Fruit fly (Drosophila melanogaster) whole organism, embryonic: ENCODE measurements around the gene bb8.

ENCODE experiments used
- Antp ChIP-seq: fragments of 200-800 bp; sonication (Bioruptor generic); optimal IDR thresholded peaks from 3 replicates; lab custom pipeline; 2016; ENCODE audit warnings: missing biosample characterization, missing genetic modification characterization
- C15 ChIP-seq: fragments of 200-800 bp; sonication (Bioruptor generic); IDR thresholded peaks from 3 replicates; pipeline ENCODE4 v1.3.6; 2022; ENCODE audit warnings: missing biosample characterization, missing genetic modification characterization
- CG11085 ChIP-seq: fragments of 200-800 bp; sonication (Bioruptor generic); IDR thresholded peaks from 2 replicates; pipeline ENCODE4 v1.3.6; 2022; ENCODE audit warnings: missing biosample characterization, missing genetic modification characterization
- CG12104 ChIP-seq: fragments of 200-800 bp; sonication (Bioruptor generic); optimal IDR thresholded peaks from 3 replicates; lab custom pipeline; 2016; ENCODE audit warnings: missing biosample characterization, missing genetic modification characterization
- CG12299 ChIP-seq: fragments of 200-800 bp; sonication (Bioruptor generic); optimal IDR thresholded peaks from 2 replicates; lab custom pipeline; 2018; ENCODE audit warnings: missing biosample characterization, mild to moderate bottlenecking, missing genetic modification characterization
- CG12769 ChIP-seq: fragments of 200-800 bp; sonication (Bioruptor generic); optimal IDR thresholded peaks from 2 replicates; lab custom pipeline; 2019; ENCODE audit warnings: missing biosample characterization, mild to moderate bottlenecking, missing genetic modification characterization, moderate library complexity
- CG14014 ChIP-seq: fragments of 200-800 bp; sonication (Bioruptor generic); IDR thresholded peaks from 2 replicates; pipeline ENCODE4 v1.3.6; 2022; ENCODE audit warnings: missing biosample characterization, missing genetic modification characterization
- CG14710 ChIP-seq: fragments of 200-800 bp; sonication (Bioruptor generic); optimal IDR thresholded peaks from 3 replicates; lab custom pipeline; 2019; ENCODE audit warnings: missing biosample characterization, mild to moderate bottlenecking, missing genetic modification characterization, moderate library complexity
- CG14965 ChIP-seq: fragments of 200-800 bp; sonication (Bioruptor generic); optimal IDR thresholded peaks from 2 replicates; lab custom pipeline; 2016; ENCODE audit warnings: missing biosample characterization, missing genetic modification characterization, borderline replicate concordance
- CG15696 ChIP-seq: fragments of 200-800 bp; sonication (Bioruptor generic); optimal IDR thresholded peaks from 2 replicates; lab custom pipeline; 2019; ENCODE audit warnings: missing biosample characterization, mild to moderate bottlenecking, missing genetic modification characterization, moderate library complexity
- CG3163 ChIP-seq: fragments of 200-800 bp; sonication (Bioruptor generic); optimal IDR thresholded peaks from 3 replicates; lab custom pipeline; 2016; ENCODE audit warnings: missing biosample characterization, missing genetic modification characterization
- CG32772 ChIP-seq: fragments of 200-800 bp; sonication (Bioruptor generic); IDR thresholded peaks from 2 replicates; pipeline ENCODE4 v1.3.6; 2022; ENCODE audit warnings: missing biosample characterization, missing genetic modification characterization
- CG33213 ChIP-seq: fragments of 200-800 bp; sonication (Bioruptor generic); optimal IDR thresholded peaks from 3 replicates; lab custom pipeline; 2016; ENCODE audit warnings: missing biosample characterization, missing genetic modification characterization
- CG42726 ChIP-seq: fragments of 200-800 bp; sonication (Bioruptor generic); IDR thresholded peaks from 2 replicates; pipeline ENCODE4 v1.3.6; 2022; ENCODE audit warnings: missing biosample characterization, missing genetic modification characterization; ENCODE audit not compliant: partially characterized antibody
- CG4328 ChIP-seq: fragments of 200-800 bp; sonication (Bioruptor generic); optimal IDR thresholded peaks from 3 replicates; lab custom pipeline; 2017; ENCODE audit warnings: missing biosample characterization, missing genetic modification reagents, missing genetic modification characterization
- CG6791 ChIP-seq: fragments of 200-800 bp; sonication (Bioruptor generic); IDR thresholded peaks from 3 replicates; pipeline ENCODE4 v1.3.6; 2022; ENCODE audit warnings: missing biosample characterization, missing genetic modification characterization; ENCODE audit not compliant: partially characterized antibody
- CG7987 ChIP-seq: fragments of 200-800 bp; sonication (Bioruptor generic); optimal IDR thresholded peaks from 2 replicates; lab custom pipeline; 2018; ENCODE audit warnings: missing biosample characterization, mild to moderate bottlenecking, missing genetic modification characterization, moderate library complexity
- CG8089 ChIP-seq: fragments of 200-800 bp; sonication (Bioruptor generic); optimal IDR thresholded peaks from 3 replicates; lab custom pipeline; 2016; ENCODE audit warnings: missing biosample characterization, missing genetic modification characterization
- CG8765 ChIP-seq: fragments of 200-800 bp; sonication (Bioruptor generic); IDR thresholded peaks from 2 replicates; pipeline ENCODE4 v1.3.6; 2022; ENCODE audit warnings: missing biosample characterization, missing genetic modification characterization
- CG9797 ChIP-seq: fragments of 200-800 bp; sonication (Bioruptor generic); optimal IDR thresholded peaks from 3 replicates; lab custom pipeline; 2018; ENCODE audit warnings: missing biosample characterization, mild to moderate bottlenecking, missing genetic modification characterization
- CHES-1-like ChIP-seq: fragments of 200-800 bp; sonication (Bioruptor generic); optimal IDR thresholded peaks from 2 replicates; lab custom pipeline; 2016; ENCODE audit warnings: missing biosample characterization, missing genetic modification characterization
- E2f1 ChIP-seq: fragments of 200-800 bp; sonication (Bioruptor generic); IDR thresholded peaks from 2 replicates; pipeline ENCODE4 v1.3.6; 2022; ENCODE audit warnings: missing biosample characterization, missing genetic modification characterization
- HLH54F ChIP-seq: fragments of 200-800 bp; sonication (Bioruptor generic); optimal IDR thresholded peaks from 3 replicates; lab custom pipeline; 2016; ENCODE audit warnings: missing biosample characterization, missing genetic modification characterization
- HLHmδ ChIP-seq: fragments of 200-800 bp; sonication (Bioruptor generic); optimal IDR thresholded peaks from 2 replicates; lab custom pipeline; 2018; ENCODE audit warnings: missing biosample characterization, mild to moderate bottlenecking, missing genetic modification characterization, moderate library complexity
- Hmr ChIP-seq: fragments of 200-800 bp; sonication (Bioruptor generic); optimal IDR thresholded peaks from 3 replicates; lab custom pipeline; 2017; ENCODE audit warnings: mild to moderate bottlenecking, missing biosample characterization, missing genetic modification reagents, missing genetic modification characterization
- Hr39 ChIP-seq: fragments of >200 bp; optimal IDR thresholded peaks from 2 replicates; lab custom pipeline; 2017
- Mes4 ChIP-seq: fragments of 200-800 bp; sonication (Bioruptor generic); optimal IDR thresholded peaks from 2 replicates; lab custom pipeline; 2016; ENCODE audit warnings: missing biosample characterization, missing genetic modification characterization
- NFAT ChIP-seq: fragments of 200-800 bp; sonication (Bioruptor generic); IDR thresholded peaks from 2 replicates; pipeline ENCODE4 v1.3.6; 2022; ENCODE audit warnings: missing biosample characterization, missing genetic modification characterization
- Oli ChIP-seq: fragments of 200-800 bp; sonication (Bioruptor generic); optimal IDR thresholded peaks from 2 replicates; lab custom pipeline; 2018; ENCODE audit warnings: missing biosample characterization, mild to moderate bottlenecking, missing genetic modification characterization, moderate library complexity
- Rfx ChIP-seq: fragments of 200-800 bp; sonication (Bioruptor generic); IDR thresholded peaks from 2 replicates; pipeline ENCODE4 v1.3.6; 2022; ENCODE audit warnings: missing biosample characterization, missing genetic modification characterization
- Sin3A ChIP-seq: fragments of >200 bp; optimal IDR thresholded peaks from 2 replicates; lab custom pipeline; 2018
- TFAM ChIP-seq: fragments of 200-800 bp; sonication (Bioruptor generic); optimal IDR thresholded peaks from 2 replicates; lab custom pipeline; 2017; ENCODE audit warnings: missing biosample characterization, missing genetic modification characterization, inconsistent platforms
- bab2 ChIP-seq: fragments of 200-800 bp; sonication (Bioruptor generic); optimal IDR thresholded peaks from 2 replicates; lab custom pipeline; 2016; ENCODE audit warnings: missing biosample characterization, missing genetic modification characterization
- cg ChIP-seq: fragments of 200-800 bp; sonication (Bioruptor generic); optimal IDR thresholded peaks from 3 replicates; lab custom pipeline; 2019; ENCODE audit warnings: missing biosample characterization, mild to moderate bottlenecking, missing genetic modification characterization, moderate library complexity
- da ChIP-seq: fragments of 200-800 bp; sonication (Bioruptor generic); optimal IDR thresholded peaks from 2 replicates; lab custom pipeline; 2016; ENCODE audit warnings: missing biosample characterization, missing genetic modification characterization
- dimm ChIP-seq: fragments of 200-800 bp; sonication (Bioruptor generic); IDR thresholded peaks from 2 replicates; pipeline ENCODE4 v1.3.6; 2022; ENCODE audit warnings: missing biosample characterization, missing genetic modification characterization
- fd96Cb ChIP-seq: fragments of 200-800 bp; sonication (Bioruptor generic); optimal IDR thresholded peaks from 2 replicates; lab custom pipeline; 2018; ENCODE audit warnings: missing biosample characterization, mild to moderate bottlenecking, missing genetic modification characterization, moderate library complexity
- her ChIP-seq: fragments of 200-800 bp; sonication (Bioruptor generic); optimal IDR thresholded peaks from 2 replicates; lab custom pipeline; 2016; ENCODE audit warnings: missing biosample characterization, missing genetic modification characterization
- nau ChIP-seq: fragments of 200-800 bp; sonication (Bioruptor generic); optimal IDR thresholded peaks from 3 replicates; lab custom pipeline; 2017; ENCODE audit warnings: missing biosample characterization, mild to moderate bottlenecking, missing genetic modification characterization, missing genetic modification reagents
- nerfin-2 ChIP-seq: fragments of 200-800 bp; sonication (Bioruptor generic); IDR thresholded peaks from 2 replicates; pipeline ENCODE4 v1.3.6; 2022; ENCODE audit warnings: missing biosample characterization, missing genetic modification characterization; ENCODE audit not compliant: partially characterized antibody
- otp ChIP-seq: fragments of 200-800 bp; sonication (Bioruptor generic); IDR thresholded peaks from 3 replicates; pipeline ENCODE4, ENCODE4 v1.3.6; 2022; ENCODE audit warnings: missing biosample characterization, missing genetic modification characterization
- row ChIP-seq: fragments of 200-800 bp; sonication (Bioruptor generic); IDR thresholded peaks from 3 replicates; pipeline ENCODE4 v1.3.6; 2022; ENCODE audit warnings: missing biosample characterization, missing genetic modification characterization
- run ChIP-seq: fragments of 200-800 bp; sonication (Bioruptor generic); optimal IDR thresholded peaks from 3 replicates; lab custom pipeline; 2018; ENCODE audit warnings: missing biosample characterization, mild to moderate bottlenecking, missing genetic modification characterization
- scrt ChIP-seq: fragments of 200-800 bp; sonication (Bioruptor generic); optimal IDR thresholded peaks from 2 replicates; lab custom pipeline; 2018; ENCODE audit warnings: missing biosample characterization, mild to moderate bottlenecking, missing genetic modification characterization, moderate library complexity
- sr ChIP-seq: fragments of 200-800 bp; sonication (Bioruptor generic); IDR thresholded peaks from 3 replicates; pipeline ENCODE4 v1.3.6; 2022; ENCODE audit warnings: missing biosample characterization, missing genetic modification characterization
- sug ChIP-seq: fragments of 200-800 bp; optimal IDR thresholded peaks from 2 replicates; lab custom pipeline; 2019; ENCODE audit warnings: missing biosample characterization, mild to moderate bottlenecking, missing genetic modification characterization, moderate library complexity
- tap ChIP-seq: fragments of 200-800 bp; optimal IDR thresholded peaks from 3 replicates; lab custom pipeline; 2019; ENCODE audit warnings: missing biosample characterization, mild to moderate bottlenecking, missing genetic modification characterization, moderate library complexity
- tio ChIP-seq: fragments of 200-800 bp; sonication (Bioruptor generic); optimal IDR thresholded peaks from 2 replicates; lab custom pipeline; 2017; ENCODE audit warnings: missing biosample characterization, missing genetic modification characterization, inconsistent platforms
- tll ChIP-seq, 2 experiments: fragments of 200-800 bp in 1 of 2; fragments of >200 bp in 1 of 2; sonication (Bioruptor generic) in 1 of 2; optimal IDR thresholded peaks; 2 replicates each; lab custom pipeline; 2017 to 2019; ENCODE audit warnings: missing biosample characterization in 2 of 2, missing genetic modification characterization in 2 of 2, mild to moderate bottlenecking in 1 of 2, moderate library complexity in 1 of 2
- toy ChIP-seq: fragments of 200-800 bp; sonication (Bioruptor generic); IDR thresholded peaks from 2 replicates; pipeline ENCODE4 v1.3.6; 2022; ENCODE audit warnings: missing biosample characterization, missing genetic modification characterization
- unpg ChIP-seq: fragments of 200-800 bp; sonication (Bioruptor generic); optimal IDR thresholded peaks from 3 replicates; lab custom pipeline; 2018; ENCODE audit warnings: missing biosample characterization, mild to moderate bottlenecking, missing genetic modification characterization, moderate library complexity
- yki ChIP-seq: fragments of >200 bp; optimal IDR thresholded peaks from 3 replicates; lab custom pipeline; 2018

The bb8 gene

DNA sequence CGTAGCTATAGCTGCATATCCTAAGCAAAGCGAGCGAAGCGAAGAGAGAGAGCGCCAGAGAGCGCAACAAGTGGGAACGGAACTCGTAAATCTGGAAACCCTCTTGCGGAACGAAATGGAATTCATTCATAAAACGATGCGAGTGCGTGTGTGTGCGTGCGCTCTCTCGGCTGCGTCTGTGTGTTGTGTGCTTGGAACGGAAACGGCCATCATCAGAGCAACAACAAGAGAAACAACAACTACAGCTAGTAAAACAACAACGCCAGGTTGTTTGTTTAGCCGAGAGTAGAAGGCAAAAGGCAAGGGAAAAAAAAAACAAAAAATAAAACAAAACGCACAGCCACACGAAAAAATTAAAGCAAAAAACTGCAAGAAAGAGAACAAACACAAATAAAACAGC is 24.3 kb upstream of the bb8 start (continued):
- peak; percentile 71 for TF ChIP-seq HLHmδ (GFP tag; lab: Kevin White, UChicago)
- peak; percentile 20 for TF ChIP-seq tap
- TF ChIP-seq unpg (GFP tag; lab: Kevin White, UChicago) = peak; percentile 48
- no peak for TF ChIP-seq CG12299 (tag; lab: Kevin White, UChicago)
- peak; percentile 14 for TF ChIP-seq sug (tag; lab: Kevin White, UChicago)
- peak; percentile 12 for TF ChIP-seq CG14710 (tag; lab: Kevin White, UChicago)
- TF ChIP-seq CG12104 (GFP tag; lab: Kevin White, UChicago) = peak; percentile 25
- no peak for TF ChIP-seq TFAM (GFP tag; lab: Kevin White, UChicago)
- TF ChIP-seq Hmr (GFP tag; lab: Kevin White, UChicago) = peak; percentile 31
- TF ChIP-seq her (GFP tag; lab: Kevin White, UChicago) = peak; percentile 11
- TF ChIP-seq CG6791 (GFP tag; lab: Robert Waterston, UW) = no peak
- peak; percentile 65 for TF ChIP-seq nau (GFP tag; lab: Kevin White, UChicago)
- no peak for TF ChIP-seq CG9797 (GFP tag; lab: Kevin White, UChicago)
- TF ChIP-seq E2f1 (GFP tag; lab: Robert Waterston, UW) = no peak; the same call in 1 of the 2 replicates
- peak; percentile 7 for TF ChIP-seq CG15696
- peak; percentile 31 for TF ChIP-seq CHES-1-like (GFP tag; lab: Kevin White, UChicago)
- TF ChIP-seq CG42726 = no peak
- TF ChIP-seq Sin3A (lab: Kevin White, UChicago) = no peak
- TF ChIP-seq CG8765 (GFP tag; lab: Robert Waterston, UW) = no peak
- TF ChIP-seq toy (GFP tag; lab: Robert Waterston, UW) = no peak
- TF ChIP-seq nerfin-2 (GFP tag; lab: Robert Waterston, UW) = no peak
- peak; percentile 90 for TF ChIP-seq cg (GFP tag; lab: Kevin White, UChicago)
- no peak for TF ChIP-seq CG11085 (GFP tag; lab: Robert Waterston, UW)
- TF ChIP-seq run (tag; lab: Kevin White, UChicago) = no peak
- TF ChIP-seq CG8089 (GFP tag; lab: Kevin White, UChicago) = peak; percentile 29
- no peak for TF ChIP-seq NFAT (GFP tag; lab: Robert Waterston, UW)
- peak in 1 of 2 experiments; percentile 65 for TF ChIP-seq tll (GFP tag; optimal IDR thresholded peaks at IDR 0.05; lab: Kevin White, UChicago)
- TF ChIP-seq da (GFP tag; lab: Kevin White, UChicago) = peak; percentile 4
- no peak for TF ChIP-seq CG32772 (GFP tag; lab: Robert Waterston, UW)
- TF ChIP-seq scrt (GFP tag; lab: Kevin White, UChicago) = peak; percentile 61
- TF ChIP-seq tio (GFP tag; lab: Kevin White, UChicago) = peak; percentile 18
- TF ChIP-seq sr (GFP tag; lab: Robert Waterston, UW) = no peak
- TF ChIP-seq Antp (GFP tag; lab: Kevin White, UChicago) = no peak
- no peak for TF ChIP-seq C15
- TF ChIP-seq fd96Cb (tag; lab: Kevin White, UChicago) = no peak
- TF ChIP-seq Mes4 (GFP tag; lab: Kevin White, UChicago) = peak; percentile 19
- no peak for TF ChIP-seq Hr39 (lab: Kevin White, UChicago)
- TF ChIP-seq CG14014 = peak; percentile 52; the same call in 1 of the 2 replicates
- peak; percentile 33 for TF ChIP-seq CG33213 (GFP tag; lab: Kevin White, UChicago)
- peak; percentile 79 for TF ChIP-seq CG7987 (GFP tag; lab: Kevin White, UChicago)
- peak; percentile 51; the same call in 1 of the 2 replicates for TF ChIP-seq Rfx (GFP tag; lab: Robert Waterston, UW)
- TF ChIP-seq dimm (GFP tag; lab: Robert Waterston, UW) = no peak
- TF ChIP-seq Oli (tag; lab: Kevin White, UChicago) = no peak
- TF ChIP-seq HLH54F (GFP tag; lab: Kevin White, UChicago) = no peak
- peak; percentile 1 for TF ChIP-seq CG12769
- peak; percentile 28 for TF ChIP-seq CG14965
- peak; percentile 34 for TF ChIP-seq CG3163 (GFP tag; lab: Kevin White, UChicago)
- peak; percentile 73 for TF ChIP-seq yki
- 0 out of 3 replicates have a peak, but pooled peaks have one; percentile 46 for TF ChIP-seq otp
- 0 out of 3 replicates have a peak, but pooled peaks have one; percentile 6 for TF ChIP-seq row (GFP tag; lab: Robert Waterston, UW)
- TF ChIP-seq bab2 = no peak
- peak; percentile 56 for TF ChIP-seq CG4328 (GFP tag; lab: Kevin White, UChicago)
